Worm (Caenorhabditis elegans): Measurements from ENCODE around the gene sri-61.

DNA sequence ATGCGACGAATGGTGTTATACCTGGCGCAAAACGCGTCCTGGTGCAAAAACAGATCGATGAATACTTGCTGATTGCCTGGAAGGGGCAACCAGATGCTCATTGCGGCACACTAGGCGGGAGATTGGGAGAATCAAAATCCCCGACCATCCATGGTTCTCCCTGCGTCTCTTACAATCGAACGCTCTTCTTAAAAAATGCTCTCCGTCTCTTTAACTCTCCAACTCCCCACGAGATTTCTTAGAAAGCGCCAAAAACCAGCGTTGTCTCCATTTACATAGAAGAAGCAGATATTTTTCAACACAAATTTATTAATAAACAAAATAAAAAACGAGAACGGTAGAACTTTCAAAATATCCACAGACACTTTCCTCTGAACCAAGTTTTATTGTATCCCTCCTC is 19.0 kb downstream of the sri-61 start, which contains the start of gene F34D6.1:
- no peak for TF ChIP-seq F49E8.2 (tag; optimal IDR thresholded peaks at IDR 0.05; ENCODE audit: borderline replicate concordance)
- no peak for TF ChIP-seq Y5F2A.4 (GFP tag; optimal IDR thresholded peaks at IDR 0.05)
- no peak for TF ChIP-seq aly-2 (tag; optimal IDR thresholded peaks at IDR 0.05)
- no peak for TF ChIP-seq snpc-4 (tag; optimal IDR thresholded peaks at IDR 0.05)
- no peak for TF ChIP-seq nhr-10 (tag; optimal IDR thresholded peaks at IDR 0.05)
- TF ChIP-seq aha-1 (tag), result peak; percentile 36

All from whole organism, L4 larva.